Worm (Caenorhabditis elegans): ENCODE results near the gene F36H5.10.
"Not testable (repeated sequence)": the region's sequence is repeated elsewhere in the genome, so short reads cannot be mapped to it uniquely, and the experiment has no call there.

F36H5.10 gene

ce11 chrII:1761564-1761963, 4.4 kb downstream of the F36H5.10 start, which contains the start of gene F36H5.4:
Gene F36H5.4, plus strand, starts transcription at chrII:1761864.
- no peak for TF ChIP-seq alr-1 (tag; optimal IDR thresholded peaks at IDR 0.05)
- no peak for TF ChIP-seq R02D3.7 (tag; optimal IDR thresholded peaks at IDR 0.05)
- no peak for TF ChIP-seq peb-1 (tag; optimal IDR thresholded peaks at IDR 0.05)
- no peak for TF ChIP-seq nhr-129 (tag; optimal IDR thresholded peaks at IDR 0.05)
- TF ChIP-seq sma-3 (GFP tag; optimal IDR thresholded peaks at IDR 0.05) = no peak
- no peak for TF ChIP-seq nhr-23 (tag; optimal IDR thresholded peaks at IDR 0.05)
- no peak for TF ChIP-seq egl-27 (tag; optimal IDR thresholded peaks at IDR 0.05)
- TF ChIP-seq nhr-77 (tag; optimal IDR thresholded peaks at IDR 0.05) = no peak
- TF ChIP-seq mdl-1 (tag; optimal IDR thresholded peaks at IDR 0.05) = no peak
- TF ChIP-seq unc-55 (GFP tag; optimal IDR thresholded peaks at IDR 0.05) = no peak
- no peak for TF ChIP-seq lin-11 (tag; optimal IDR thresholded peaks at IDR 0.05)
- TF ChIP-seq sma-9 (GFP tag; optimal IDR thresholded peaks at IDR 0.05) = no peak
- TF ChIP-seq sma-9 (tag; optimal IDR thresholded peaks at IDR 0.05) = no peak
- no peak for TF ChIP-seq lsy-2 (tag; optimal IDR thresholded peaks at IDR 0.05)
- no peak for TF ChIP-seq blmp-1 (tag; optimal IDR thresholded peaks at IDR 0.05; ENCODE audit: insufficient read depth)
- TF ChIP-seq elt-1 (tag; optimal IDR thresholded peaks at IDR 0.05) = no peak
- no peak for TF ChIP-seq ztf-4 (tag; optimal IDR thresholded peaks at IDR 0.05)
- TF ChIP-seq Y55F3AM.14 (GFP tag; optimal IDR thresholded peaks at IDR 0.05) = no peak
- TF ChIP-seq unc-39 (tag; optimal IDR thresholded peaks at IDR 0.05) = no peak
- TF ChIP-seq ztf-11 (tag; optimal IDR thresholded peaks at IDR 0.05) = no peak
- no peak for TF ChIP-seq crh-2 (tag; optimal IDR thresholded peaks at IDR 0.05)

DNA sequence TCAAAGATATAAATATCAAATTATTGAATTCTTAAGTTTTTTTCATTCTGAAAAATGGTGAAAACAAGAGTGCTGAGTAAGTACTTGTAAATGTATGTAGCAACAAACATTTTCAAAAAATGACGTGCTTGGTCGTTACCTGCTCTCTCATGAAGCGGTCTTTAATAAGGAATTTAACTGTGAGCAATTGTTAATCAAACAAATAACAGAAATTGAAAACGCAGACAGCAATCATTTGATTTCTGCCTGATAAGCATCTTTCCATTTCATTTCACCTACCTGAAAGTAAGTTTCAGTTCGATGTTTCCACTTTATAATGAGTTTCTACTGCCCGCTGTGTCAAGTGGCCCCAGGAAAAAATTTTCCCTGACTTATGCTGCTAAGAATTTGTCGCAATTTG, 5.9 kb downstream of the F36H5.10 start, which contains the start of gene math-28:
TSS of gene math-28 (plus strand) at position 301 of the 400 bp plus-strand sequence.
- no peak for TF ChIP-seq ztf-4 (tag; optimal IDR thresholded peaks at IDR 0.05)

DNA sequence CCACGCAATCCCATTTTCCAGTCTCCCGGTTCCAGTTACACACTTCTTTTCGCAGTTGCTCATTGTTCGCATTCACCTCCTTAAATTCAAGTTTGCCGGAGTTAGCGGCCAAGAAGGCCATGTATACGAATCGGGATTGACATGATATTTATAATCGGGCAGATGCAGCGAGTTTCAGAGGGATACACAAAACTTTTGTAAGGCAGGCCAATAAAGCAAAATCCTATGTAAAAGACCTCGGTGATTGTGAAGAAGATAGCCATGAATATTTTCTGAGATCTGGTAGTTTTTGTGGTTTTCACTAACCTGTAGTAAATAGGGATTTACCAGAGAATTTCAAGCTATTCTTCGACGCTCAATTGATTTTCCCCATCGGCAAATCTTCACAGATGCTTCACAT, 9.6 kb downstream of the F36H5.10 start:
- TF ChIP-seq C34F6.9 (tag; optimal IDR thresholded peaks at IDR 0.05) (no peak), F13H6.1 (tag; optimal IDR thresholded peaks at IDR 0.05) (no peak), fos-1 (tag; optimal IDR thresholded peaks at IDR 0.05) (no peak), nhr-237 (tag; optimal IDR thresholded peaks at IDR 0.05) (no peak), unc-62 (GFP tag; optimal IDR thresholded peaks at IDR 0.05) (no peak), sma-3 (GFP tag; optimal IDR thresholded peaks at IDR 0.05) (no peak), lin-13 (GFP tag; optimal IDR thresholded peaks at IDR 0.05) (no peak), Y55F3AM.14 (GFP tag; optimal IDR thresholded peaks at IDR 0.05) (no peak), ztf-1 (GFP tag; conservative IDR thresholded peaks at IDR 0.05) (no peak), ceh-82 (tag; optimal IDR thresholded peaks at IDR 0.05) (no peak), ztf-4 (tag; optimal IDR thresholded peaks at IDR 0.05) (no peak), snpc-4 (tag; optimal IDR thresholded peaks at IDR 0.05) (no peak), mab-5 (tag; optimal IDR thresholded peaks at IDR 0.05) (no peak), sma-9 (GFP tag; optimal IDR thresholded peaks at IDR 0.05) (no peak), sma-9 (tag; optimal IDR thresholded peaks at IDR 0.05) (no peak), lin-39 (tag; optimal IDR thresholded peaks at IDR 0.05) (no peak), nhr-25 (tag; optimal IDR thresholded peaks at IDR 0.05) (no peak), lsy-2 (tag; optimal IDR thresholded peaks at IDR 0.05) (no peak), mbf-1 (tag; optimal IDR thresholded peaks at IDR 0.05) (no peak), dmd-4 (tag; optimal IDR thresholded peaks at IDR 0.05) (no peak), zag-1 (tag; optimal IDR thresholded peaks at IDR 0.05) (no peak)

- TF ChIP-seq fos-1 (tag; optimal IDR thresholded peaks at IDR 0.05) = peak; percentile 34
Measured at ce11 chrII:1767458-1767857, 10.3 kb downstream of the F36H5.10 start.

ce11 chrII:1771347-1771746, 14.2 kb downstream of the F36H5.10 start, which contains the start of gene math-26:
Gene math-26, plus strand, starts transcription at chrII:1771647.
- not testable (repeated sequence) for TF ChIP-seq elt-1, sem-4, mdl-1 (tag; optimal IDR thresholded peaks at IDR 0.05)
